Worm (Caenorhabditis elegans) whole organism, L3 larva: ENCODE results near the gene T28B11.1.

Source experiments
- R02D3.7 ChIP-seq: fragments of 150-350 bp; optimal IDR thresholded peaks from 2 replicates; lab custom pipeline; 2014; ENCODE audit warnings: missing biosample characterization, missing genetic modification characterization
- ceh-82 ChIP-seq: fragments of 150-350 bp; optimal IDR thresholded peaks from 2 replicates; lab custom pipeline; 2014; ENCODE audit warnings: missing biosample characterization, missing genetic modification characterization
- daf-12 ChIP-seq: fragments of 150-350 bp; optimal IDR thresholded peaks from 2 replicates; lab custom pipeline; 2014; ENCODE audit warnings: missing biosample characterization, missing genetic modification reagents, missing genetic modification characterization
- elt-3 ChIP-seq, 3 experiments: fragments of 150-350 bp in 1 of 3; sonication (generic microtip) in 2 of 3; optimal IDR thresholded peaks; 2 replicates in 2 of 3; 4 replicates in 1 of 3; lab custom pipeline; 2014 to 2017; ENCODE audit warnings: missing biosample characterization in 3 of 3, missing genetic modification characterization in 3 of 3
- eor-1 ChIP-seq, 2 experiments: fragments of 150-350 bp; optimal IDR thresholded peaks; 2 replicates each; lab custom pipeline; 2014 to 2018; ENCODE audit warnings: missing biosample characterization in 2 of 2, missing genetic modification characterization in 2 of 2
- hmg-11 ChIP-seq: sonication (generic microtip); optimal IDR thresholded peaks from 2 replicates; lab custom pipeline; 2016; ENCODE audit warnings: missing genetic modification characterization, missing compliant biosample characterization
- jun-1 ChIP-seq: fragments of 150-350 bp; optimal IDR thresholded peaks from 2 replicates; lab custom pipeline; 2014; ENCODE audit warnings: missing biosample characterization, missing genetic modification reagents, missing genetic modification characterization
- mdl-1 ChIP-seq: fragments of 150-350 bp; optimal IDR thresholded peaks from 2 replicates; lab custom pipeline; 2014; ENCODE audit warnings: missing biosample characterization, missing genetic modification characterization
- nhr-76 ChIP-seq: fragments of 150-350 bp; sonication (generic microtip); optimal IDR thresholded peaks from 5 replicates; lab custom pipeline; 2014; ENCODE audit warnings: missing biosample characterization, missing genetic modification characterization
- nhr-77 ChIP-seq: fragments of 150-350 bp; optimal IDR thresholded peaks from 2 replicates; lab custom pipeline; 2014; ENCODE audit warnings: missing biosample characterization, missing genetic modification characterization
- pha-4 ChIP-seq: fragments of 150-350 bp; optimal IDR thresholded peaks from 2 replicates; lab custom pipeline; 2014; ENCODE audit warnings: missing biosample characterization, missing genetic modification reagents, missing genetic modification characterization
- skn-1 ChIP-seq: fragments of 150-350 bp; optimal IDR thresholded peaks from 2 replicates; lab custom pipeline; 2014; ENCODE audit warnings: missing biosample characterization, missing genetic modification characterization
- snpc-4 ChIP-seq: fragments of 150-350 bp; optimal IDR thresholded peaks from 2 replicates; lab custom pipeline; 2014; ENCODE audit warnings: missing biosample characterization, missing genetic modification characterization

- TF ChIP-seq mdl-1 (tag; lab: Kevin White, UChicago) (no peak), daf-12 (tag; lab: Kevin White, UChicago) (no peak), elt-3 (tag; optimal IDR thresholded peaks at IDR 0.05; lab: Kevin White, UChicago) (no peak), snpc-4 (tag; lab: Kevin White, UChicago) (no peak), skn-1 (no peak), nhr-76 (no peak), R02D3.7 (no peak), ceh-82 (tag; lab: Kevin White, UChicago) (no peak), nhr-77 (no peak), eor-1 (tag; optimal IDR thresholded peaks at IDR 0.05; lab: Kevin White, UChicago) (no peak), hmg-11 (tag; lab: Kevin White, UChicago) (no peak), jun-1 (no peak), pha-4 (tag; lab: Kevin White, UChicago) (peak; percentile 68)
These were observed 40.9 kb downstream of the T28B11.1 start for ce11 chrV:10691313-10691712.
